Fruit fly (Drosophila melanogaster): Measurements from ENCODE around the gene mask.
A peak's percentile ranks its signal among the peaks of the same experiment; 100 is the strongest.

mask gene

DNA sequence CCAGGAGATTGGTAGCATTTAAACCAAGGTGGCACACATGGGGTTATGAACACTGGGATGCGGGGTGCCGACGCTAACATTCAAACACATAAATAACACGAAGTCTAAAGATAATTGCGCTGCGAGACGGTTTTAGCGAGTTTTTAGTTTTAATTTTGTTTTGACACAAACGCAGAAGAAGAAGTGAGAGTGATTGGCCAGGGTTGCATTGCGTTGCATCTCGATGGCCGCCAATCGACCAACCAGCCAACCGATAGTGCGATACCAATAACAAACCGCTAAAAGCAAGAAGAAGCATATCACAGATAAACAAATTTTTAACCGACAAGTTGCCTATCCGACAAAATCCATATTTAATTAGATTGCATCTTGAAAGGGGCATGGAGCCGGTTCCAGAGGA lies 3.6 kb upstream of the mask start, which contains the start of the genes Spps and CG13609:
Spps (minus strand) TSS at position 191 of the 400 bp plus-strand sequence.
CG13609 (plus strand) TSS at position 280 of the 400 bp plus-strand sequence.
- no peak for TF ChIP-seq CG34367 (tag; optimal IDR thresholded peaks at IDR 0.05)
- TF ChIP-seq Snoo (tag; optimal IDR thresholded peaks at IDR 0.05): peak; percentile 21

dm6 chr3R:24228675-24229074 lies 1.7 kb upstream of the mask start, which contains the start of gene Acp95EF:
Acp95EF (plus strand) TSS chr3R:24228975.
- TF ChIP-seq CG13204 (GFP tag; optimal IDR thresholded peaks at IDR 0.05) (no peak), rn (GFP tag; IDR thresholded peaks at IDR 0.05) (no peak), CG9948 (tag; optimal IDR thresholded peaks at IDR 0.05) (no peak), CG8301 (tag; optimal IDR thresholded peaks at IDR 0.05) (no peak), gl (tag; optimal IDR thresholded peaks at IDR 0.05) (no peak), Pif1A (GFP tag; optimal IDR thresholded peaks at IDR 0.05) (no peak), D1 (tag; optimal IDR thresholded peaks at IDR 0.05) (no peak), Pif1B (GFP tag; optimal IDR thresholded peaks at IDR 0.05) (no peak), CG34367 (tag; optimal IDR thresholded peaks at IDR 0.05) (no peak), CG17806 (tag; optimal IDR thresholded peaks at IDR 0.05) (no peak)

DNA sequence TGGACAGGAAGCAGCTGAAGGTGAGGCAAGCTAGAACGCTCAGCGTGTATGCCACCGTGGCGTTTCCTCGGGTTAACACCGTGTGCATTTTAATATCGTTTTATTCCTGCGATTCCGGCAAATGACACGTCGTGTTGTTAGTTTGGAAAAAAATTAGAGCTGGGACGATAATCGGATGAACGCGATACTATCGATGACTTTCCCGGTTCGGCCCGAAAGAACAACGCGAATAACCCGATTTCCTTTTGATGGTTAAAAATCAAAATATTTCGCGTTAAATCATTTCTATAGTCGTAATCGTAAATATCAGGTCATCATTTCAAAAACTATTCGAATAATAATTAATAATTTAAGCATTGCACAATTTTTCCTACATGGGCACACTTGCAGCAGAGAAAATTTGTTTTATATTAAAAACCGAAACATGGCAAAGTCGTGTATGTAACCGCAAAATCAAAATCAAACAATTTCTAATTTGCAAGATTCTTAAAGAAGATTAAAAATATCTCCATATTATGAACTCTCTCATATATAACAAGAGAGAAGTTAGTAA lies 416 bp upstream of the mask start, which contains the start of gene Spase22-23:
Spase22-23 (minus strand) TSS at position 166 of the 553 bp plus-strand sequence.
- TF ChIP-seq Pif1B (GFP tag; optimal IDR thresholded peaks at IDR 0.05): no peak
- TF ChIP-seq D1 (tag; optimal IDR thresholded peaks at IDR 0.05): no peak
- no peak for TF ChIP-seq CG14655 (GFP tag; optimal IDR thresholded peaks at IDR 0.05)
- no peak for TF ChIP-seq Snoo (tag; optimal IDR thresholded peaks at IDR 0.05)

dm6 chr3R:24231206-24231502 lies 792 bp downstream of the mask start:
- TF ChIP-seq fd96Ca (GFP tag; IDR thresholded peaks at IDR 0.05) (peak; percentile 31; the same call in 1 of the 3 replicates), CG4496 (GFP tag; IDR thresholded peaks at IDR 0.05) (no peak), EcR (GFP tag; optimal IDR thresholded peaks at IDR 0.05) (peak; percentile 41)

DNA sequence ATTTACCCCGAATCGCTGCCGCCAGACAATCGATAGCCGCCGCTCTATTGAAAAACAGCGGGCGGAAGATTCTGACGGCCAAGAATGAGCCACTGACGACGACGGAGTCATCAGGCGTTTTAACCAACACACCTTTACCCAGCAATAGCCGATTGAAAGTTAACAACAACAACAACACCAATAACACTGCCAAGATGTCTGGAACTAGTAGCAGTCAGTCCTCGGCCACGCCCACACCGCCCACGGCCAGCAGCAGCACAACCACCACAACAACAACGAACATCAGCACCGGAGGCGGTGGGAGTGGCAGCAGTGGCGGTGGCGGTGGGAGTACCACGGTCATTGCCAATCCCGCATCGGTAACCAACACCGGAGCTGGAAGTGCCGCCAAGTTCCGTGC lies 1.6 kb downstream of the mask start:
- TF ChIP-seq CG15710 (tag; optimal IDR thresholded peaks at IDR 0.05) (no peak), Pif1A (GFP tag; optimal IDR thresholded peaks at IDR 0.05) (no peak), gl (tag; optimal IDR thresholded peaks at IDR 0.05) (no peak), D1 (tag; optimal IDR thresholded peaks at IDR 0.05) (no peak), fd96Ca (GFP tag; IDR thresholded peaks at IDR 0.05) (0 out of 3 replicates have a peak, but pooled peaks have one; percentile 10), rn (GFP tag; IDR thresholded peaks at IDR 0.05) (no peak), CG12605 (GFP tag; IDR thresholded peaks at IDR 0.05) (no peak), Snoo (tag; optimal IDR thresholded peaks at IDR 0.05) (no peak)

DNA sequence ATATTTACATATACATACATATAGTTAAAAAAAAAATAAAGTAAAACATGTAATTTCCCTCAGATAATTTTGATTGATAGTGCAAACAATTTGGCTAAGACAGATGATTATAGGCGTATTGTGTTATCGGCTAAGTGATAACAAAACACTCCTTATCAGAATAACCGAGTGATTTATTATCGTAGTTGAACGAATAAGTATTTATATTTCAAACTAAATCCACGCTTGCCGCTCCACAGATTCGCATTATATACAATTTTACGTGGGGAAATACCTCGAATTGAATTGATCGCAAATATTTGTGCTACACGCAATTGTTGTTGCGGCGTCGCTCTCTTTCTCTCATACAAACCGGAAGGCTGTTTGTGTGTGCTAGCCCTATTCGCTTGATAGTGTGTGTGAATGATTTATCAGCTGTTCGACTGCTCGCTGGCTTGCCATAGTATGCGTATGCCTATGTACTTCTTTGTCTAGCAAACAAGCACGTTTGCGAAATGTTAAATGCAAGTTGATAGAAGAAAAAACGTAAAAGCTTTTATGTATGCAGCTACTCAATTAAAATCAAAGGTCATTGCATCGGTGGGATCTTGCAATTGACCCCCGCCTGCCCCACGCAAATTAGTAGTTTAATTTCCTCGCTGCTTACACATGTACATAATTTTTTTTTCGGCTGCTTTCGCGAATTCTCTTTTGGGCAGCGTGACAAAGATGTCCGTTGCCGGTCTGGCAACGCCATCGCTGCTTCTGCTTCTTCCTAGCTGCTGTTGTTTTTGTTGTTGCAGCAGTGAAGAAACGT lies 3.2 kb downstream of the mask start:
- TF ChIP-seq CG15710 (tag; optimal IDR thresholded peaks at IDR 0.05) (peak; percentile 16), CG8159 (tag; optimal IDR thresholded peaks at IDR 0.05) (no peak), D1 (tag; optimal IDR thresholded peaks at IDR 0.05) (no peak), rn (GFP tag; IDR thresholded peaks at IDR 0.05) (no peak), CG8301 (tag; optimal IDR thresholded peaks at IDR 0.05) (no peak), CG9948 (tag; optimal IDR thresholded peaks at IDR 0.05) (peak; percentile 8), CG12605 (GFP tag; IDR thresholded peaks at IDR 0.05) (no peak), CG4496 (GFP tag; IDR thresholded peaks at IDR 0.05) (peak; percentile 76; the same call in 2 of the 3 replicates), fd96Ca (GFP tag; IDR thresholded peaks at IDR 0.05) (no peak; the same call in 2 of the 3 replicates)

DNA sequence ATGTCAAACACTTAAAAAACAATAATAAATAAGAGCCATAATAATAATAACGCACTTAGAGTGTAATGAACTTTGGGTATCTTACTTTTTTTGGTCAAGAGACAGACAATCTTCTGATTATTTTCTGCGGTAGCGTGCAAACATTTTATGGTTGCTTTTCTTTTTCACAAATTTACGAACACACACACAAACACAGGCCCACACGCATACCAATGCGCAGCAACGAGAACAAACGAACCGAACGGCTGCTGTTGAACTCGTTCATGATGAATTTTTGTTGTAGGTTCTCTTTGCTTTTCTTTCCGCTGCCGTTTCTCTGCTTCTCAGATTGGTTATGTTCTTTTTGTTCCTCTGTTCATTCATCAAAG lies 3.8 kb downstream of the mask start:
- 0 out of 2 replicates have a peak, but pooled peaks have one; percentile 7 for TF ChIP-seq CG12605 (GFP tag; IDR thresholded peaks at IDR 0.05)
- TF ChIP-seq CG8301 (tag; optimal IDR thresholded peaks at IDR 0.05): no peak
- peak; percentile 80 for TF ChIP-seq EcR (GFP tag; optimal IDR thresholded peaks at IDR 0.05)

DNA sequence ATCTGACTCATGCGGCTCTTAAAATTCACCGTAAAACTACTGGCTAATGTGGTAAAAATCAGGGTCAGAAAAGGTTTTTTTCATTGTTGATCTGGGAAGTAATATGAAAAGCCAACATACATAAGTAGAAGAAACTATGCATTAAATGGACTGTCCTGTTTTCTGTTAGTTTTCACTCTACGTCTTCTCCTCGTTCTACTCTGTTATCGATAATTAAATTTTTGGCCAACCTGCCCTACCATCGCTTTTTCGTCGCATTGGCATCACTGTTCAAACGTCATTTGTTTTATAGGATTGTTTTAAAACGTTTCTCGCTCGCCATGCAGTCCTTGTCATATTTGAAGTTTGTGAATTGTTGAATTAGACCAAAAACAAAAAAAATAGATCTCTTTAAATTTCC lies 4.4 kb downstream of the mask start:
- no peak for TF ChIP-seq D1 (tag; optimal IDR thresholded peaks at IDR 0.05)
- no peak for TF ChIP-seq CG34367 (tag; optimal IDR thresholded peaks at IDR 0.05)
- no peak for TF ChIP-seq CG13204 (GFP tag; optimal IDR thresholded peaks at IDR 0.05)
- no peak for TF ChIP-seq CG4496 (GFP tag; IDR thresholded peaks at IDR 0.05)

DNA sequence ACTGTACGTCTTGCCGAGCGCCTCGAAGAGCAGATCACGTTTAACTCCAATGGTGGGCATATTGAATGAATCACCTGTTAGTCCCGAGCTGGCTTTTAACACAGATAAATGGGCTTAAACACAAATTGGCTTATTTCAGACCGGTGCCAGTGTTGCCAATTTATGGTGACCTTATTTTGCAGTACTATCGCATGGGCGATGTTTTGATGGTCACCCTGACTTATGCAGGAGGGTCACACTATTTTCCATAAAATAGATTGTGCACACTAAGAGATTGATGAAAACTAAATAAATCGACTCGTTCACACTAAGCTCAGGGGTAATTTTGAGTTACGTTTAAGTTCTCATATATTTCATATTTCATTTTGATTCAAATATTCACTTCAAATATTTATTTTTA lies 22.1 kb downstream of the mask start, which contains the start of gene beta-PheRS:
beta-PheRS (minus strand) TSS at position 186 of the 400 bp plus-strand sequence.
- TF ChIP-seq fd96Ca (GFP tag; IDR thresholded peaks at IDR 0.05) (peak; percentile 11; the same call in 1 of the 3 replicates), D1 (tag; optimal IDR thresholded peaks at IDR 0.05) (no peak)

All from whole organism, pupa.